Fruit fly (Drosophila melanogaster) whole organism, embryonic: ENCODE data around the gene Als2.

Source experiments
- Aef1 ChIP-seq: fragments of 200-800 bp; sonication (Bioruptor generic); IDR thresholded peaks from 3 replicates; pipeline ENCODE4 v1.3.6; 2022; ENCODE audit warnings: missing biosample characterization, missing genetic modification characterization
- Asciz ChIP-seq: fragments of 200-800 bp; sonication (Bioruptor generic); optimal IDR thresholded peaks from 2 replicates; lab custom pipeline; 2017; ENCODE audit warnings: missing biosample characterization, mild to moderate bottlenecking, missing genetic modification characterization, missing genetic modification reagents
- Awh ChIP-seq: fragments of 200-800 bp; sonication (Bioruptor generic); IDR thresholded peaks from 2 replicates; pipeline ENCODE4, ENCODE4 v1.3.6; 2022; ENCODE audit warnings: missing biosample characterization, missing genetic modification characterization
- CG10321 ChIP-seq: fragments of 200-800 bp; sonication (Bioruptor generic); IDR thresholded peaks from 2 replicates; pipeline ENCODE4 v1.3.6; 2022; ENCODE audit warnings: missing biosample characterization, missing genetic modification characterization
- CG11085 ChIP-seq: fragments of 200-800 bp; sonication (Bioruptor generic); IDR thresholded peaks from 2 replicates; pipeline ENCODE4 v1.3.6; 2022; ENCODE audit warnings: missing biosample characterization, missing genetic modification characterization
- CG12219 ChIP-seq: fragments of 200-800 bp; sonication (Bioruptor generic); optimal IDR thresholded peaks from 3 replicates; lab custom pipeline; 2018; ENCODE audit warnings: missing biosample characterization, mild to moderate bottlenecking, missing genetic modification characterization
- CG14965 ChIP-seq: fragments of 200-800 bp; sonication (Bioruptor generic); optimal IDR thresholded peaks from 2 replicates; lab custom pipeline; 2016; ENCODE audit warnings: missing biosample characterization, missing genetic modification characterization, borderline replicate concordance
- CG15011 ChIP-seq: fragments of 200-800 bp; sonication (Bioruptor generic); optimal IDR thresholded peaks from 3 replicates; lab custom pipeline; 2018; ENCODE audit warnings: missing biosample characterization, mild to moderate bottlenecking, missing genetic modification characterization
- CG16863 ChIP-seq: fragments of 200-800 bp; sonication (Bioruptor generic); optimal IDR thresholded peaks from 3 replicates; lab custom pipeline; 2016; ENCODE audit warnings: missing biosample characterization, missing genetic modification characterization
- CG2120 ChIP-seq: fragments of 200-800 bp; sonication (Bioruptor generic); optimal IDR thresholded peaks from 3 replicates; lab custom pipeline; 2016; ENCODE audit warnings: missing biosample characterization, missing genetic modification characterization
- CG2875 ChIP-seq: fragments of 200-800 bp; sonication (Bioruptor generic); optimal IDR thresholded peaks from 2 replicates; lab custom pipeline; 2017; ENCODE audit warnings: missing biosample characterization, mild to moderate bottlenecking, missing genetic modification characterization, missing genetic modification reagents
- CG5953 ChIP-seq: fragments of 200-800 bp; sonication (Bioruptor generic); IDR thresholded peaks from 2 replicates; pipeline ENCODE4 v1.3.6; 2022; ENCODE audit warnings: missing biosample characterization, missing genetic modification characterization
- CG6683 ChIP-seq: fragments of 200-800 bp; sonication (Bioruptor generic); optimal IDR thresholded peaks from 2 replicates; lab custom pipeline; 2017; ENCODE audit warnings: missing biosample characterization, mild to moderate bottlenecking, missing genetic modification characterization, missing genetic modification reagents
- CG6813 ChIP-seq: fragments of 200-800 bp; sonication (Bioruptor generic); optimal IDR thresholded peaks from 2 replicates; lab custom pipeline; 2017; ENCODE audit warnings: missing biosample characterization, missing genetic modification characterization, mild to moderate bottlenecking, moderate library complexity, missing genetic modification reagents
- CG7987 ChIP-seq: fragments of 200-800 bp; sonication (Bioruptor generic); optimal IDR thresholded peaks from 2 replicates; lab custom pipeline; 2018; ENCODE audit warnings: missing biosample characterization, mild to moderate bottlenecking, missing genetic modification characterization, moderate library complexity
- CG8359 ChIP-seq: fragments of 200-800 bp; sonication (Bioruptor generic); optimal IDR thresholded peaks from 2 replicates; lab custom pipeline; 2017; ENCODE audit warnings: missing biosample characterization, mild to moderate bottlenecking, missing genetic modification characterization, borderline replicate concordance
- CG8388 ChIP-seq: fragments of 200-800 bp; sonication (Bioruptor generic); optimal IDR thresholded peaks from 2 replicates; lab custom pipeline; 2019; ENCODE audit warnings: missing biosample characterization, mild to moderate bottlenecking, missing genetic modification characterization, moderate library complexity
- CG8765 ChIP-seq: fragments of 200-800 bp; sonication (Bioruptor generic); IDR thresholded peaks from 2 replicates; pipeline ENCODE4 v1.3.6; 2022; ENCODE audit warnings: missing biosample characterization, missing genetic modification characterization
- CG9215 ChIP-seq: fragments of 200-800 bp; sonication (Bioruptor generic); IDR thresholded peaks from 2 replicates; pipeline ENCODE4 v1.3.6; 2022; ENCODE audit warnings: missing biosample characterization, missing genetic modification characterization
- Dek ChIP-seq: fragments of 200-800 bp; sonication (Bioruptor generic); optimal IDR thresholded peaks from 3 replicates; lab custom pipeline; 2019; ENCODE audit warnings: missing biosample characterization, mild to moderate bottlenecking, missing genetic modification characterization, moderate library complexity
- Dip3 ChIP-seq: fragments of 200-800 bp; sonication (Bioruptor generic); optimal IDR thresholded peaks from 3 replicates; lab custom pipeline; 2016; ENCODE audit warnings: missing biosample characterization, missing genetic modification characterization
- Dll ChIP-seq: fragments of 200-800 bp; sonication (Bioruptor generic); IDR thresholded peaks from 4 replicates; pipeline ENCODE4 v1.3.6; 2022; ENCODE audit warnings: missing biosample characterization, missing genetic modification characterization; ENCODE audit not compliant: partially characterized antibody
- E2f2 ChIP-seq: fragments of 200-800 bp; sonication (Bioruptor generic); IDR thresholded peaks from 2 replicates; pipeline ENCODE4 v1.3.6; 2022; ENCODE audit warnings: missing biosample characterization, missing genetic modification characterization
- Ets97D ChIP-seq: fragments of 200-800 bp; sonication (Bioruptor generic); optimal IDR thresholded peaks from 3 replicates; lab custom pipeline; 2016; ENCODE audit warnings: missing biosample characterization, missing genetic modification characterization
- Meics ChIP-seq: fragments of 200-800 bp; sonication (Bioruptor generic); optimal IDR thresholded peaks from 2 replicates; lab custom pipeline; 2017; ENCODE audit warnings: missing biosample characterization, mild to moderate bottlenecking, missing genetic modification characterization
- Mrtf ChIP-seq: fragments of 200-800 bp; sonication (Bioruptor generic); IDR thresholded peaks from 3 replicates; pipeline ENCODE4 v1.3.6; 2022; ENCODE audit warnings: missing biosample characterization, missing genetic modification characterization
- Oli ChIP-seq: fragments of 200-800 bp; sonication (Bioruptor generic); optimal IDR thresholded peaks from 2 replicates; lab custom pipeline; 2018; ENCODE audit warnings: missing biosample characterization, mild to moderate bottlenecking, missing genetic modification characterization, moderate library complexity
- Pdp1 ChIP-seq, 2 experiments: fragments of 200-800 bp; sonication (Bioruptor generic); optimal IDR thresholded peaks; 3 replicates each; lab custom pipeline; 2016; ENCODE audit warnings: missing biosample characterization in 2 of 2, missing genetic modification characterization in 2 of 2, mild to moderate bottlenecking in 1 of 2, moderate library complexity in 1 of 2
- Ptx1 ChIP-seq: fragments of 200-800 bp; sonication (Bioruptor generic); IDR thresholded peaks from 2 replicates; pipeline ENCODE4 v1.3.6; 2022; ENCODE audit warnings: missing biosample characterization, missing genetic modification characterization
- ato ChIP-seq: fragments of 200-800 bp; sonication (Bioruptor generic); IDR thresholded peaks from 2 replicates; pipeline ENCODE4 v1.3.6; 2022; ENCODE audit warnings: missing biosample characterization, missing genetic modification characterization; ENCODE audit not compliant: partially characterized antibody
- bsh ChIP-seq, 2 experiments: fragments of 200-800 bp; sonication (Bioruptor generic); optimal IDR thresholded peaks; 2 replicates each; lab custom pipeline; 2017 to 2018; ENCODE audit warnings: mild to moderate bottlenecking in 2 of 2, missing biosample characterization in 2 of 2, missing genetic modification characterization in 2 of 2, moderate library complexity in 1 of 2
- cad ChIP-seq: fragments of >200 bp; optimal IDR thresholded peaks from 2 replicates; lab custom pipeline; 2017; ENCODE audit warnings: missing biosample characterization, missing genetic modification characterization
- disco-r ChIP-seq: fragments of 200-800 bp; sonication (Bioruptor generic); optimal IDR thresholded peaks from 2 replicates; lab custom pipeline; 2016; ENCODE audit warnings: missing biosample characterization, missing genetic modification characterization
- fru ChIP-seq: fragments of >200 bp; optimal IDR thresholded peaks from 2 replicates; lab custom pipeline; 2017
- ftz-f1 ChIP-seq: fragments of 200-800 bp; sonication (Bioruptor generic); optimal IDR thresholded peaks from 2 replicates; lab custom pipeline; 2016; ENCODE audit warnings: missing biosample characterization, missing genetic modification characterization
- gfzf ChIP-seq: fragments of 200-800 bp; sonication (Bioruptor generic); optimal IDR thresholded peaks from 2 replicates; lab custom pipeline; 2016; ENCODE audit warnings: missing biosample characterization, mild to moderate bottlenecking, missing genetic modification characterization, moderate library complexity
- jing ChIP-seq: fragments of 200-800 bp; sonication (Bioruptor generic); optimal IDR thresholded peaks from 2 replicates; lab custom pipeline; 2018; ENCODE audit warnings: missing biosample characterization, mild to moderate bottlenecking, missing genetic modification characterization
- kah ChIP-seq: fragments of 200-800 bp; sonication (Bioruptor generic); optimal IDR thresholded peaks from 2 replicates; lab custom pipeline; 2018; ENCODE audit warnings: missing biosample characterization, mild to moderate bottlenecking, missing genetic modification characterization
- mirr ChIP-seq: fragments of 200-800 bp; sonication (Bioruptor generic); optimal IDR thresholded peaks from 3 replicates; lab custom pipeline; 2018; ENCODE audit warnings: missing biosample characterization, mild to moderate bottlenecking, missing genetic modification characterization
- nerfin-2 ChIP-seq: fragments of 200-800 bp; sonication (Bioruptor generic); IDR thresholded peaks from 2 replicates; pipeline ENCODE4 v1.3.6; 2022; ENCODE audit warnings: missing biosample characterization, missing genetic modification characterization; ENCODE audit not compliant: partially characterized antibody
- org-1 ChIP-seq: fragments of 200-800 bp; sonication (Bioruptor generic); optimal IDR thresholded peaks from 2 replicates; lab custom pipeline; 2017; ENCODE audit warnings: missing biosample characterization, missing genetic modification characterization
- phol ChIP-seq: fragments of 200-800 bp; sonication (Bioruptor generic); optimal IDR thresholded peaks from 3 replicates; lab custom pipeline; 2018; ENCODE audit warnings: missing biosample characterization, mild to moderate bottlenecking, missing genetic modification characterization, moderate library complexity
- pum ChIP-seq: fragments of 200-800 bp; sonication (Bioruptor generic); optimal IDR thresholded peaks from 2 replicates; lab custom pipeline; 2016; ENCODE audit warnings: missing biosample characterization, missing genetic modification characterization
- rib ChIP-seq: fragments of 200-800 bp; sonication (Bioruptor generic); IDR thresholded peaks from 2 replicates; pipeline ENCODE4 v1.3.6; 2022; ENCODE audit warnings: missing biosample characterization, missing genetic modification characterization
- scrt ChIP-seq: fragments of 200-800 bp; sonication (Bioruptor generic); optimal IDR thresholded peaks from 2 replicates; lab custom pipeline; 2018; ENCODE audit warnings: missing biosample characterization, mild to moderate bottlenecking, missing genetic modification characterization, moderate library complexity
- seq ChIP-seq: fragments of 200-800 bp; sonication (Bioruptor generic); IDR thresholded peaks from 2 replicates; pipeline ENCODE4 v1.3.6; 2022; ENCODE audit warnings: missing biosample characterization, missing genetic modification characterization
- sqz ChIP-seq: fragments of 200-800 bp; sonication (Bioruptor generic); optimal IDR thresholded peaks from 3 replicates; lab custom pipeline; 2018; ENCODE audit warnings: missing biosample characterization, mild to moderate bottlenecking, missing genetic modification characterization
- trh ChIP-seq: fragments of 200-800 bp; sonication (Bioruptor generic); optimal IDR thresholded peaks from 2 replicates; lab custom pipeline; 2016; ENCODE audit warnings: missing biosample characterization, missing genetic modification characterization
- wor ChIP-seq: fragments of 200-800 bp; sonication (Bioruptor generic); IDR thresholded peaks from 2 replicates; pipeline ENCODE4 v1.3.6; 2022; ENCODE audit warnings: missing biosample characterization, missing genetic modification characterization
- zfh2 ChIP-seq: fragments of 200-800 bp; sonication (Bioruptor generic); optimal IDR thresholded peaks from 2 replicates; lab custom pipeline; 2016; ENCODE audit warnings: missing biosample characterization, missing genetic modification characterization

Als2 gene

DNA sequence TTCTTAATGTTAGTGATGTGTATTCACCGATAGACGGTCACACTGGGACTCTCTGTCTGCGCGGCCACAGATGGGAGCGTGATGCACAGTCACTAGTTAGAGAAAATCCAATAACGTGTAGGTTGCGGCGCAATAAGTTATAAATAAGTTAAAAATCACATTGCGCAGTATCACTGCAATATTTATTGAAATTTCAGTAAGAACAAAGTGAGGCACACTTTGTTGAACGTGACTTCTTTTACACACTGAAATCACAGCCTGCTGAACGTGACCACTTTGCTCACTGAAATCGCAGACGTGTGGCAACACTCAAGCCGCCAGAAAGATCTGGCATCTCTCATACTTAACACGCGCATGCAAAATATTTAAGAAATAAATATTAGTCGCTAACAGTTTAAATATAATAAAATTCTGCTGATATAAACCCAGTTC, 49.1 kb upstream of the Als2 start, which contains the start of the genes CG11247 and Polr2H (continued):
- TF ChIP-seq E2f2 (GFP tag; lab: Robert Waterston, UW) (peak; percentile 59), Awh (GFP tag; lab: Robert Waterston, UW) (peak; percentile 38; the same call in 1 of the 2 replicates), rib (GFP tag; lab: Robert Waterston, UW) (peak; percentile 84), sqz (GFP tag; lab: Kevin White, UChicago) (peak; percentile 28), kah (GFP tag; lab: Kevin White, UChicago) (peak; percentile 6), CG5953 (GFP tag; lab: Robert Waterston, UW) (0 out of 2 replicates have a peak, but pooled peaks have one; percentile 62), disco-r (GFP tag; lab: Kevin White, UChicago) (peak; percentile 72), ato (GFP tag; lab: Robert Waterston, UW) (0 out of 2 replicates have a peak, but pooled peaks have one; percentile 48), Ets97D (peak; percentile 88), CG6813 (GFP tag; lab: Kevin White, UChicago) (no peak), seq (GFP tag; lab: Robert Waterston, UW) (peak; percentile 85), fru (lab: Kevin White, UChicago) (no peak), CG7987 (peak; percentile 55), CG2875 (GFP tag; lab: Kevin White, UChicago) (peak; percentile 41), org-1 (peak; percentile 62), scrt (GFP tag; lab: Kevin White, UChicago) (peak; percentile 48), CG15011 (GFP tag; lab: Kevin White, UChicago) (no peak), Aef1 (peak; percentile 95), jing (GFP tag; lab: Kevin White, UChicago) (peak; percentile 79), Pdp1 (GFP tag; optimal IDR thresholded peaks at IDR 0.05; lab: Kevin White, UChicago) (peak; percentile 89 to 97), CG2120 (GFP tag; lab: Kevin White, UChicago) (peak; percentile 97), cad (GFP tag; lab: Kevin White, UChicago) (no peak), CG16863 (GFP tag; lab: Kevin White, UChicago) (peak; percentile 94), CG8359 (GFP tag; lab: Kevin White, UChicago) (peak; percentile 57), zfh2 (peak; percentile 97), Mrtf (peak; percentile 90), phol (tag; lab: Kevin White, UChicago) (peak; percentile 94), Dll (GFP tag; lab: Robert Waterston, UW) (peak; percentile 87), Meics (GFP tag; lab: Kevin White, UChicago) (peak; percentile 79), bsh (GFP tag; optimal IDR thresholded peaks at IDR 0.05; lab: Kevin White, UChicago) (peak in 1 of 2 experiments; percentile 85), Oli (peak; percentile 78), pum (GFP tag; lab: Kevin White, UChicago) (peak; percentile 96), Dek (tag; lab: Kevin White, UChicago) (peak; percentile 77), CG8388 (GFP tag; lab: Kevin White, UChicago) (peak; percentile 81), CG6683 (GFP tag; lab: Kevin White, UChicago) (no peak), trh (GFP tag; lab: Kevin White, UChicago) (peak; percentile 88), mirr (GFP tag; lab: Kevin White, UChicago) (peak; percentile 47), CG9215 (GFP tag; lab: Robert Waterston, UW) (peak; percentile 95), CG10321 (GFP tag; lab: Robert Waterston, UW) (peak; percentile 65), Asciz (GFP tag; lab: Kevin White, UChicago) (no peak), CG11085 (GFP tag; lab: Robert Waterston, UW) (peak; percentile 91), CG12219 (GFP tag; lab: Kevin White, UChicago) (peak; percentile 66), Dip3 (peak; percentile 96), nerfin-2 (GFP tag; lab: Robert Waterston, UW) (peak; percentile 60), ftz-f1 (GFP tag; lab: Kevin White, UChicago) (peak; percentile 50), CG14965 (GFP tag; lab: Kevin White, UChicago) (peak; percentile 42), Ptx1 (GFP tag; lab: Robert Waterston, UW) (peak; percentile 96), gfzf (peak; percentile 60), wor (GFP tag; lab: Robert Waterston, UW) (peak; percentile 86), CG8765 (peak; percentile 89)
